Worm (Caenorhabditis elegans): Measurements from ENCODE around the gene AH6.3.

DNA sequence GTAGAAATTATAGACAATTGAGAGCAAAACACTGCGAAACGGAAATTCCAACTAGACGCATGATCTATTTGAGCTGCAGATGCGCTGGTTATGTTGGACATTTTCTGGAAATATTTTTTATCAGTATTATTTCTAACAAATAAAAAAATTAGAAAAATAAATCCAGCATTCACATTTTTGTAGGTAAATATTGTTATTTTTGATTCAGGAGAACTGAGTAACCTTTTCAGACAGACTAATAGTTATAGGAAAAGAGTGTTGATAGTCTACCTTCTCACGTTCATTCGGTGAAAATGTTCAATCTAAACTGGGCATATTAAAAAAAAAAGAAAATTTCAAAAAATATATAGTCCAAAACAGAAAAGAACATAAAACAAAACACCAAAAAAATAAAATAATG is 2.7 kb downstream of the AH6.3 start, which contains the start of gene sra-1:
- TF ChIP-seq snpc-4 (tag; optimal IDR thresholded peaks at IDR 0.05): no peak
- no peak for TF ChIP-seq sem-2 (GFP tag; optimal IDR thresholded peaks at IDR 0.05)
- TF ChIP-seq blmp-1 (tag; optimal IDR thresholded peaks at IDR 0.05): no peak
- TF ChIP-seq ham-2 (GFP tag; optimal IDR thresholded peaks at IDR 0.05): no peak
- TF ChIP-seq unc-39 (tag; optimal IDR thresholded peaks at IDR 0.05): no peak
- no peak for TF ChIP-seq unc-62 (GFP tag; optimal IDR thresholded peaks at IDR 0.05)
- no peak for TF ChIP-seq elt-3 (tag; optimal IDR thresholded peaks at IDR 0.05)
- TF ChIP-seq lin-13 (tag; optimal IDR thresholded peaks at IDR 0.05): no peak
- TF ChIP-seq nhr-28 (tag; optimal IDR thresholded peaks at IDR 0.05): no peak
- no peak for TF ChIP-seq pha-4 (tag; optimal IDR thresholded peaks at IDR 0.05)
